Fruit fly (Drosophila melanogaster) whole organism, embryonic: ENCODE measurements around the gene usp.

Source experiments
- Ada2b ChIP-seq: fragments of 200-800 bp; sonication (Bioruptor generic); IDR thresholded peaks from 2 replicates; pipeline ENCODE4 v1.3.6; 2022; ENCODE audit warnings: missing biosample characterization, missing genetic modification characterization
- Asciz ChIP-seq: fragments of 200-800 bp; sonication (Bioruptor generic); optimal IDR thresholded peaks from 2 replicates; lab custom pipeline; 2017; ENCODE audit warnings: missing biosample characterization, mild to moderate bottlenecking, missing genetic modification characterization, missing genetic modification reagents
- BtbVII ChIP-seq: fragments of 200-800 bp; sonication (Bioruptor generic); optimal IDR thresholded peaks from 3 replicates; lab custom pipeline; 2017; ENCODE audit warnings: missing biosample characterization, mild to moderate bottlenecking, missing genetic modification characterization
- CG10543 ChIP-seq: fragments of 200-800 bp; sonication (Bioruptor generic); optimal IDR thresholded peaks from 3 replicates; lab custom pipeline; 2017; ENCODE audit warnings: missing biosample characterization, mild to moderate bottlenecking, missing genetic modification characterization, moderate library complexity
- CG10654 ChIP-seq: fragments of 200-800 bp; sonication (Bioruptor generic); optimal IDR thresholded peaks from 2 replicates; lab custom pipeline; 2016; ENCODE audit warnings: missing biosample characterization, missing genetic modification characterization
- CG11696 ChIP-seq: fragments of 200-800 bp; sonication (Bioruptor generic); IDR thresholded peaks from 2 replicates; pipeline ENCODE4 v1.3.6; 2022; ENCODE audit warnings: missing biosample characterization, missing genetic modification characterization
- CG12104 ChIP-seq: fragments of 200-800 bp; sonication (Bioruptor generic); optimal IDR thresholded peaks from 3 replicates; lab custom pipeline; 2016; ENCODE audit warnings: missing biosample characterization, missing genetic modification characterization
- CG14014 ChIP-seq: fragments of 200-800 bp; sonication (Bioruptor generic); IDR thresholded peaks from 2 replicates; pipeline ENCODE4 v1.3.6; 2022; ENCODE audit warnings: missing biosample characterization, missing genetic modification characterization
- CG17328 ChIP-seq: fragments of 200-800 bp; sonication (Bioruptor generic); IDR thresholded peaks from 2 replicates; pipeline ENCODE4 v1.3.6; 2022; ENCODE audit warnings: missing biosample characterization, missing genetic modification characterization
- CG18262 ChIP-seq: fragments of 200-800 bp; optimal IDR thresholded peaks from 3 replicates; lab custom pipeline; 2019; ENCODE audit warnings: missing biosample characterization, mild to moderate bottlenecking, missing genetic modification characterization, moderate library complexity
- CG2678 ChIP-seq: fragments of 200-800 bp; sonication (Bioruptor generic); optimal IDR thresholded peaks from 3 replicates; lab custom pipeline; 2019; ENCODE audit warnings: missing biosample characterization, mild to moderate bottlenecking, missing genetic modification characterization, moderate library complexity
- CG30403 ChIP-seq: fragments of 200-800 bp; sonication (Bioruptor generic); optimal IDR thresholded peaks from 3 replicates; lab custom pipeline; 2016; ENCODE audit warnings: missing biosample characterization, missing genetic modification characterization
- CG3065 ChIP-seq: fragments of 200-800 bp; sonication (Bioruptor generic); optimal IDR thresholded peaks from 2 replicates; lab custom pipeline; 2016; ENCODE audit warnings: missing biosample characterization, missing genetic modification characterization
- CG33213 ChIP-seq: fragments of 200-800 bp; sonication (Bioruptor generic); optimal IDR thresholded peaks from 3 replicates; lab custom pipeline; 2016; ENCODE audit warnings: missing biosample characterization, missing genetic modification characterization
- CG4328 ChIP-seq: fragments of 200-800 bp; sonication (Bioruptor generic); optimal IDR thresholded peaks from 3 replicates; lab custom pipeline; 2017; ENCODE audit warnings: missing biosample characterization, missing genetic modification reagents, missing genetic modification characterization
- CG5953 ChIP-seq: fragments of 200-800 bp; sonication (Bioruptor generic); IDR thresholded peaks from 2 replicates; pipeline ENCODE4 v1.3.6; 2022; ENCODE audit warnings: missing biosample characterization, missing genetic modification characterization
- CG6765 ChIP-seq: fragments of 200-800 bp; sonication (Bioruptor generic); optimal IDR thresholded peaks from 3 replicates; lab custom pipeline; 2017; ENCODE audit warnings: missing biosample characterization, mild to moderate bottlenecking, missing genetic modification characterization
- CG6813 ChIP-seq: fragments of 200-800 bp; sonication (Bioruptor generic); optimal IDR thresholded peaks from 2 replicates; lab custom pipeline; 2017; ENCODE audit warnings: missing biosample characterization, missing genetic modification characterization, mild to moderate bottlenecking, moderate library complexity, missing genetic modification reagents
- CG6854 ChIP-seq: fragments of 200-800 bp; sonication (Bioruptor generic); optimal IDR thresholded peaks from 3 replicates; lab custom pipeline; 2017; ENCODE audit warnings: missing biosample characterization, mild to moderate bottlenecking, missing genetic modification characterization
- CG7963 ChIP-seq: fragments of 200-800 bp; sonication (Bioruptor generic); IDR thresholded peaks from 3 replicates; pipeline ENCODE4 v1.3.6; 2022; ENCODE audit warnings: missing biosample characterization, missing genetic modification characterization; ENCODE audit not compliant: partially characterized antibody
- CG8281 ChIP-seq: fragments of 200-800 bp; sonication (Bioruptor generic); optimal IDR thresholded peaks from 2 replicates; lab custom pipeline; 2018; ENCODE audit warnings: missing biosample characterization, mild to moderate bottlenecking, missing genetic modification characterization, moderate library complexity
- CG8290 ChIP-seq, 3 experiments: fragments of 200-800 bp; sonication (Bioruptor generic); optimal IDR thresholded peaks; 2 replicates each; lab custom pipeline; 2016 to 2019; ENCODE audit warnings: missing biosample characterization in 3 of 3, missing genetic modification characterization in 3 of 3, mild to moderate bottlenecking in 2 of 3, moderate library complexity in 1 of 3
- CG8765 ChIP-seq: fragments of 200-800 bp; sonication (Bioruptor generic); IDR thresholded peaks from 2 replicates; pipeline ENCODE4 v1.3.6; 2022; ENCODE audit warnings: missing biosample characterization, missing genetic modification characterization
- D19A ChIP-seq: fragments of 200-800 bp; optimal IDR thresholded peaks from 3 replicates; lab custom pipeline; 2019; ENCODE audit warnings: missing biosample characterization, mild to moderate bottlenecking, missing genetic modification characterization, moderate library complexity
- ERR ChIP-seq: fragments of 200-800 bp; sonication (Bioruptor generic); optimal IDR thresholded peaks from 2 replicates; lab custom pipeline; 2016; ENCODE audit warnings: missing biosample characterization, missing genetic modification characterization
- Ets65A ChIP-seq: fragments of 200-800 bp; sonication (Bioruptor generic); peaks from one replicate; lab custom pipeline; 2016; ENCODE audit warnings: missing biosample characterization, missing genetic modification characterization
- Gsc ChIP-seq: fragments of 200-800 bp; sonication (Bioruptor generic); IDR thresholded peaks from 2 replicates; pipeline ENCODE4 v1.3.6; 2022; ENCODE audit warnings: missing biosample characterization, missing genetic modification characterization
- H15 ChIP-seq: fragments of 200-800 bp; sonication (Bioruptor generic); IDR thresholded peaks from 3 replicates; pipeline ENCODE4 v1.3.6; 2022; ENCODE audit warnings: missing biosample characterization, missing genetic modification characterization
- Hmr ChIP-seq: fragments of 200-800 bp; sonication (Bioruptor generic); optimal IDR thresholded peaks from 3 replicates; lab custom pipeline; 2017; ENCODE audit warnings: mild to moderate bottlenecking, missing biosample characterization, missing genetic modification reagents, missing genetic modification characterization
- Hr39 ChIP-seq: fragments of >200 bp; optimal IDR thresholded peaks from 2 replicates; lab custom pipeline; 2017
- MESR4 ChIP-seq: fragments of 200-800 bp; sonication (Bioruptor generic); optimal IDR thresholded peaks from 2 replicates; lab custom pipeline; 2018; ENCODE audit warnings: missing biosample characterization, mild to moderate bottlenecking, missing genetic modification characterization, moderate library complexity
- PHDP ChIP-seq: fragments of 200-800 bp; sonication (Bioruptor generic); optimal IDR thresholded peaks from 3 replicates; lab custom pipeline; 2018; ENCODE audit warnings: missing biosample characterization, mild to moderate bottlenecking, missing genetic modification characterization, moderate library complexity
- Poxn ChIP-seq: fragments of 200-800 bp; sonication (Bioruptor generic); IDR thresholded peaks from 2 replicates; pipeline ENCODE4 v1.3.6; 2022; ENCODE audit warnings: missing biosample characterization, missing genetic modification characterization
- Side ChIP-seq: fragments of 200-800 bp; sonication (Bioruptor generic); optimal IDR thresholded peaks from 2 replicates; lab custom pipeline; 2016; ENCODE audit warnings: missing biosample characterization, missing genetic modification characterization
- Sry-δ ChIP-seq: fragments of 200-800 bp; sonication (Bioruptor generic); optimal IDR thresholded peaks from 2 replicates; lab custom pipeline; 2016; ENCODE audit warnings: missing biosample characterization, missing genetic modification characterization
- amos ChIP-seq: fragments of 200-800 bp; sonication (Bioruptor generic); IDR thresholded peaks from 2 replicates; pipeline ENCODE4 v1.3.6; 2022; ENCODE audit warnings: missing biosample characterization, missing genetic modification characterization; ENCODE audit not compliant: partially characterized antibody
- ara ChIP-seq: fragments of 200-800 bp; sonication (Bioruptor generic); IDR thresholded peaks from 2 replicates; pipeline ENCODE4 v1.3.6; 2022; ENCODE audit warnings: missing biosample characterization, missing genetic modification characterization
- ash1 ChIP-seq: fragments of 200-800 bp; sonication (Bioruptor generic); optimal IDR thresholded peaks from 2 replicates; lab custom pipeline; 2018; ENCODE audit warnings: missing biosample characterization, mild to moderate bottlenecking, missing genetic modification characterization
- cg ChIP-seq: fragments of 200-800 bp; sonication (Bioruptor generic); optimal IDR thresholded peaks from 3 replicates; lab custom pipeline; 2019; ENCODE audit warnings: missing biosample characterization, mild to moderate bottlenecking, missing genetic modification characterization, moderate library complexity
- ewg ChIP-seq: fragments of 200-800 bp; sonication (Bioruptor generic); optimal IDR thresholded peaks from 3 replicates; lab custom pipeline; 2017; ENCODE audit warnings: mild to moderate bottlenecking, missing biosample characterization, missing genetic modification reagents, missing genetic modification characterization
- hth ChIP-seq: fragments of >200 bp; optimal IDR thresholded peaks from 2 replicates; lab custom pipeline; 2017; ENCODE audit warnings: inconsistent platforms
- jumu ChIP-seq: fragments of 200-800 bp; sonication (Bioruptor generic); optimal IDR thresholded peaks from 3 replicates; lab custom pipeline; 2016; ENCODE audit warnings: missing biosample characterization, missing genetic modification characterization
- kah ChIP-seq: fragments of 200-800 bp; sonication (Bioruptor generic); optimal IDR thresholded peaks from 2 replicates; lab custom pipeline; 2018; ENCODE audit warnings: missing biosample characterization, mild to moderate bottlenecking, missing genetic modification characterization
- lola ChIP-seq, 3 experiments: fragments of >200 bp in 2 of 3; fragments of 200-800 bp in 1 of 3; sonication (Bioruptor generic) in 1 of 3; optimal IDR thresholded peaks; 2 replicates each; lab custom pipeline; 2017 to 2019; ENCODE audit warnings: missing biosample characterization in 3 of 3, missing genetic modification characterization in 3 of 3, mild to moderate bottlenecking in 1 of 3, moderate library complexity in 1 of 3
- pzg ChIP-seq: fragments of 200-800 bp; sonication (Bioruptor generic); optimal IDR thresholded peaks from 3 replicates; lab custom pipeline; 2018; ENCODE audit warnings: missing biosample characterization, mild to moderate bottlenecking, missing genetic modification characterization, moderate library complexity
- sd ChIP-seq: fragments of 200-800 bp; sonication (Bioruptor generic); optimal IDR thresholded peaks from 3 replicates; lab custom pipeline; 2018; ENCODE audit warnings: missing biosample characterization, mild to moderate bottlenecking, missing genetic modification characterization, moderate library complexity
- slbo ChIP-seq: fragments of 200-800 bp; sonication (Bioruptor generic); IDR thresholded peaks from 2 replicates; pipeline ENCODE4 v1.3.6; 2022; ENCODE audit warnings: missing biosample characterization, missing genetic modification characterization
- slp2 ChIP-seq: fragments of 200-800 bp; sonication (Bioruptor generic); optimal IDR thresholded peaks from 2 replicates; lab custom pipeline; 2016; ENCODE audit warnings: missing biosample characterization, missing genetic modification characterization
- tgo ChIP-seq: fragments of 200-800 bp; sonication (Bioruptor generic); IDR thresholded peaks from 3 replicates; pipeline ENCODE4 v1.3.6; 2022; ENCODE audit warnings: missing biosample characterization, missing genetic modification characterization

Gene usp

dm6 chrX:2050070-2050899 is 8.2 kb upstream of the usp start, which contains the start of gene moody (continued):
- peak; percentile 85 for TF ChIP-seq Asciz (GFP tag; lab: Kevin White, UChicago)
- peak; percentile 98 for TF ChIP-seq CG6765 (GFP tag; lab: Kevin White, UChicago)
- TF ChIP-seq ara (GFP tag; lab: Robert Waterston, UW), result peak; percentile 98
- TF ChIP-seq ERR (GFP tag; lab: Kevin White, UChicago), result peak; percentile 97
- TF ChIP-seq pzg, result peak; percentile 45
- peak; percentile 35 for TF ChIP-seq cg (GFP tag; lab: Kevin White, UChicago)
- peak; percentile 92 for TF ChIP-seq CG11696 (GFP tag; lab: Robert Waterston, UW)
- TF ChIP-seq Hr39 (lab: Kevin White, UChicago), result no peak
- peak; percentile 97 for TF ChIP-seq PHDP (tag; lab: Kevin White, UChicago)
- TF ChIP-seq Ets65A, result peak; percentile 99
- peak; percentile 93 for TF ChIP-seq Gsc
- peak; percentile 98 for TF ChIP-seq Side (GFP tag; lab: Kevin White, UChicago)
- TF ChIP-seq D19A (tag; lab: Kevin White, UChicago), result peak; percentile 91
- peak; percentile 38; the same call in 1 of the 2 replicates for TF ChIP-seq amos (GFP tag; lab: Robert Waterston, UW)
- peak; percentile 90 for TF ChIP-seq kah (GFP tag; lab: Kevin White, UChicago)
- peak; percentile 98 for TF ChIP-seq jumu (GFP tag; lab: Kevin White, UChicago)
- peak; percentile 66 for TF ChIP-seq MESR4
- TF ChIP-seq CG8765 (GFP tag; lab: Robert Waterston, UW), result peak; percentile 95
- TF ChIP-seq CG33213 (GFP tag; lab: Kevin White, UChicago), result peak; percentile 97
- peak; percentile 89 for TF ChIP-seq CG18262 (tag; lab: Kevin White, UChicago)
- peak; percentile 97 for TF ChIP-seq BtbVII (GFP tag; lab: Kevin White, UChicago)
- peak in 1 of 3 experiments; percentile 82 for TF ChIP-seq lola (GFP tag; optimal IDR thresholded peaks at IDR 0.05; lab: Kevin White, UChicago)
- peak; percentile 86 for TF ChIP-seq CG12104
- TF ChIP-seq H15 (GFP tag; lab: Robert Waterston, UW), result peak; percentile 98
- peak; percentile 97 for TF ChIP-seq CG2678 (tag; lab: Kevin White, UChicago)
- peak; percentile 98 for TF ChIP-seq Ada2b (GFP tag; lab: Robert Waterston, UW)
- TF ChIP-seq Sry-δ (GFP tag; lab: Kevin White, UChicago), result peak; percentile 60
- peak; percentile 98 for TF ChIP-seq CG17328 (GFP tag; lab: Robert Waterston, UW)
- peak; percentile 82 for TF ChIP-seq sd
- peak; percentile 83 for TF ChIP-seq CG8281
- TF ChIP-seq CG4328 (GFP tag; lab: Kevin White, UChicago), result peak; percentile 99
- TF ChIP-seq slp2, result peak; percentile 96
- peak; percentile 99 for TF ChIP-seq CG14014 (GFP tag; lab: Robert Waterston, UW)
- peak; percentile 90 for TF ChIP-seq CG3065
- TF ChIP-seq Hmr (GFP tag; lab: Kevin White, UChicago), result peak; percentile 99
- peak; percentile 99 for TF ChIP-seq CG10543
- peak; percentile 98 for TF ChIP-seq CG5953 (GFP tag; lab: Robert Waterston, UW)
- TF ChIP-seq tgo (GFP tag; lab: Robert Waterston, UW), result peak; percentile 98
- TF ChIP-seq CG10654, result peak; percentile 96
- peak; percentile 92 for TF ChIP-seq ewg (GFP tag; lab: Kevin White, UChicago)
- TF ChIP-seq slbo (GFP tag; lab: Robert Waterston, UW), result peak; percentile 100
- peak; percentile 98 for TF ChIP-seq CG30403 (GFP tag; lab: Kevin White, UChicago)
- peak; percentile 98 for TF ChIP-seq CG6813 (GFP tag; lab: Kevin White, UChicago)
- TF ChIP-seq ash1, result peak; percentile 97
- TF ChIP-seq CG7963 (GFP tag; lab: Robert Waterston, UW), result no peak
- peak; percentile 93 for TF ChIP-seq Poxn (GFP tag; lab: Robert Waterston, UW)
- TF ChIP-seq CG6854, result peak; percentile 96
- TF ChIP-seq hth, result no peak
- TF ChIP-seq CG8290 (GFP tag; optimal IDR thresholded peaks at IDR 0.05; lab: Kevin White, UChicago), result peak; percentile 93
- TF ChIP-seq CG8290 (tag; optimal IDR thresholded peaks at IDR 0.05; lab: Kevin White, UChicago), result peak; percentile 71 to 100
